Worm (Caenorhabditis elegans): Measurements from ENCODE around the gene clec-133.

ce11 chrII:3570927-3571538 is 7.2 kb upstream of the clec-133 start, which contains the start of the genes clec-128 and clec-129:
- TF ChIP-seq hlh-1 (tag; optimal IDR thresholded peaks at IDR 0.05) (no peak), nhr-2 (tag; optimal IDR thresholded peaks at IDR 0.05) (no peak), lin-13 (tag; optimal IDR thresholded peaks at IDR 0.05) (no peak), snpc-4 (tag; optimal IDR thresholded peaks at IDR 0.05) (no peak), elt-3 (tag; optimal IDR thresholded peaks at IDR 0.05) (no peak), elt-1 (tag; optimal IDR thresholded peaks at IDR 0.05; ENCODE audit: borderline replicate concordance, insufficient read depth) (no peak), ztf-11 (tag; optimal IDR thresholded peaks at IDR 0.05) (no peak), ham-2 (GFP tag; optimal IDR thresholded peaks at IDR 0.05) (no peak), nhr-237 (tag; optimal IDR thresholded peaks at IDR 0.05) (no peak), nhr-12 (tag; optimal IDR thresholded peaks at IDR 0.05) (no peak), pha-4 (tag; optimal IDR thresholded peaks at IDR 0.05) (no peak), unc-62 (GFP tag; optimal IDR thresholded peaks at IDR 0.05) (no peak), flh-1 (GFP tag; optimal IDR thresholded peaks at IDR 0.05) (no peak), mls-2 (tag; optimal IDR thresholded peaks at IDR 0.05) (no peak)

All from whole organism, mixed stage, embryonic.